Worm (Caenorhabditis elegans) whole organism, young adult: ENCODE data around the gene Y54B9A.1.

Source experiments
- K11D2.4 ChIP-seq: fragments of 200-800 bp; sonication (Bioruptor generic); IDR thresholded peaks from 2 replicates; pipeline ENCODE4 v1.3.6; 2022; ENCODE audit warnings: missing genetic modification reagents, missing genetic modification characterization, missing compliant biosample characterization
- aptf-3 ChIP-seq: fragments of 200-800 bp; sonication (Bioruptor generic); IDR thresholded peaks from 2 replicates; pipeline ENCODE4 v1.3.6; 2022; ENCODE audit warnings: missing genetic modification characterization, missing compliant biosample characterization
- pha-4 ChIP-seq: fragments of 150-350 bp; sonication (generic microtip); optimal IDR thresholded peaks from 2 replicates; lab custom pipeline; 2014; ENCODE audit warnings: missing biosample characterization, missing genetic modification reagents, missing genetic modification characterization
- snpc-4 ChIP-seq, 5 experiments: fragments of 150-350 bp in 1 of 5; sonication (generic microtip) in 4 of 5; optimal IDR thresholded peaks; 2 replicates each; lab custom pipeline; 2014 to 2018; ENCODE audit warnings: missing genetic modification characterization in 5 of 5, missing biosample characterization in 3 of 5, antibody characterized with exemption in 2 of 5, mild to moderate bottlenecking in 2 of 5, missing compliant biosample characterization in 2 of 5, missing genotype in 2 of 5, moderate library complexity in 2 of 5, missing genetic modification reagents in 1 of 5
- ztf-3 ChIP-seq: fragments of 200-800 bp; sonication (Bioruptor generic); optimal IDR thresholded peaks from 2 replicates; lab custom pipeline; 2018; ENCODE audit warnings: mild to moderate bottlenecking, missing genetic modification characterization, missing compliant biosample characterization

DNA sequence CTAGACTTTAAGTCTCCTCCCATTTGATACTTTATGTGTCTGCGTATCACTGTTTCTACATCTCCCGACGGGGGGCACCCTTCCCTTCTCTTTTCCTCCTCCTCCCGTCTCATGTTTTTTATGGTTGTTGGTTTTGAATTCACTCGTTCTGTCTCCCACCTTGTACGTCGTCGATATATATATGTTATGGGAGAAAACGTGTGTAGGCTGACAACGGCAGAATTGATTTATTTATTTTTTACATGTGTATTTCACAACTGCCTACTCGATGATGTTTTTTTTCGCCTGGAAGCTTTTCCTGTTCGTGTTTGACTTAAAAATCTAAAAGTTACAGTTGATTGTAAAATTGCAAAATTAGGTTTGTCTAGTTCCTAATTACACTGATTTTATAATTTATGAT is 3.1 kb upstream of the Y54B9A.1 start:
- TF ChIP-seq aptf-3 (GFP tag; lab: Robert Waterston, UW) (no peak), snpc-4 (GFP tag; optimal IDR thresholded peaks at IDR 0.05; lab: Kevin White, UChicago) (no peak), snpc-4 (tag; optimal IDR thresholded peaks at IDR 0.05; lab: Kevin White, UChicago) (no peak), K11D2.4 (no peak), ztf-3 (GFP tag; lab: Kevin White, UChicago) (no peak), pha-4 (no peak)
